Worm (Caenorhabditis elegans) whole organism, L4 larva: Measurements from ENCODE around the gene his-38.

ENCODE experiments used
- D1046.2 ChIP-seq: fragments of 200-800 bp; sonication (Bioruptor generic); IDR thresholded peaks from 2 replicates; pipeline ENCODE4 v1.3.6; 2022; ENCODE audit warnings: missing genetic modification characterization, missing compliant biosample characterization
- F26F4.8 ChIP-seq: fragments of 200-800 bp; sonication (Bioruptor generic); conservative IDR thresholded peaks from 2 replicates; pipeline ENCODE4 v1.3.6; 2022; ENCODE audit warnings: missing genetic modification characterization, missing compliant biosample characterization
- F37D6.2 ChIP-seq: sonication (generic microtip); optimal IDR thresholded peaks from 2 replicates; lab custom pipeline; 2016; ENCODE audit warnings: mild to moderate bottlenecking, missing genetic modification characterization, missing compliant biosample characterization
- F44E2.7 ChIP-seq: fragments of 200-800 bp; sonication (Bioruptor generic); IDR thresholded peaks from 2 replicates; pipeline ENCODE4 v2.1.2; 2022; ENCODE audit warnings: missing genetic modification characterization, missing compliant biosample characterization
- T20F7.1 ChIP-seq: fragments of 200-800 bp; sonication (Bioruptor generic); optimal IDR thresholded peaks from 2 replicates; lab custom pipeline; 2018; ENCODE audit warnings: mild to moderate bottlenecking, missing genetic modification characterization, missing compliant biosample characterization
- Y5F2A.4 ChIP-seq: fragments of 200-800 bp; sonication (Bioruptor generic); optimal IDR thresholded peaks from 2 replicates; lab custom pipeline; 2018; ENCODE audit warnings: mild to moderate bottlenecking, missing genetic modification characterization, missing compliant biosample characterization
- Y75B8A.6 ChIP-seq: fragments of 200-800 bp; sonication (Bioruptor generic); IDR thresholded peaks from 2 replicates; pipeline ENCODE4 v1.3.6; 2022; ENCODE audit warnings: missing genetic modification reagents, missing genetic modification characterization, missing compliant biosample characterization
- ZK546.5 ChIP-seq, 2 experiments: sonication (generic microtip); optimal IDR thresholded peaks; 2 replicates each; lab custom pipeline; 2017; ENCODE audit warnings: missing biosample characterization in 2 of 2, missing genetic modification characterization in 2 of 2
- aly-2 ChIP-seq: sonication (generic microtip); optimal IDR thresholded peaks from 2 replicates; lab custom pipeline; 2018; ENCODE audit warnings: missing biosample characterization, missing genetic modification characterization
- arid-1 ChIP-seq: fragments of 200-800 bp; sonication (Bioruptor generic); conservative IDR thresholded peaks from 2 replicates; pipeline ENCODE4 v1.3.6; 2022; ENCODE audit warnings: missing genetic modification reagents, missing genetic modification characterization, missing compliant biosample characterization
- ceh-44 ChIP-seq: fragments of 200-800 bp; sonication (Bioruptor generic); IDR thresholded peaks from 2 replicates; pipeline ENCODE4 v1.3.6; 2022; ENCODE audit warnings: missing genetic modification reagents, missing genetic modification characterization, missing compliant biosample characterization
- ceh-82 ChIP-seq: sonication (generic microtip); optimal IDR thresholded peaks from 2 replicates; lab custom pipeline; 2017; ENCODE audit warnings: missing biosample characterization, missing genetic modification characterization
- daf-16 ChIP-seq, 3 experiments: sonication (generic microtip); optimal IDR thresholded peaks; 2 replicates each; lab custom pipeline; 2016 to 2017; ENCODE audit warnings: missing genetic modification characterization in 3 of 3, missing genetic modification reagents in 3 of 3, mild to moderate bottlenecking in 2 of 3, missing compliant biosample characterization in 2 of 3, missing biosample characterization in 1 of 3, moderate library complexity in 1 of 3
- daf-19 ChIP-seq: fragments of 200-800 bp; sonication (Bioruptor generic); conservative IDR thresholded peaks from 2 replicates; pipeline ENCODE4 v1.3.6; 2022; ENCODE audit warnings: missing genetic modification characterization, missing compliant biosample characterization
- dmd-6 ChIP-seq: fragments of 200-800 bp; sonication (Bioruptor generic); IDR thresholded peaks from 2 replicates; pipeline ENCODE4 v1.3.6; 2022; ENCODE audit warnings: missing genetic modification reagents, missing genetic modification characterization, missing compliant biosample characterization
- dpl-1 ChIP-seq: fragments of 150-350 bp; optimal IDR thresholded peaks from 2 replicates; lab custom pipeline; 2014; ENCODE audit warnings: missing biosample characterization, missing genetic modification reagents, missing genetic modification characterization
- dve-1 ChIP-seq: sonication (generic microtip); optimal IDR thresholded peaks from 2 replicates; lab custom pipeline; 2017; ENCODE audit warnings: antibody characterized with exemption, mild to moderate bottlenecking, missing genetic modification characterization, missing compliant biosample characterization; ENCODE audit not compliant: insufficient read depth
- egl-27 ChIP-seq: sonication (generic microtip); optimal IDR thresholded peaks from 3 replicates; lab custom pipeline; 2017; ENCODE audit warnings: missing biosample characterization, missing genetic modification reagents, missing genetic modification characterization
- fos-1 ChIP-seq: fragments of 150-350 bp; optimal IDR thresholded peaks from 2 replicates; lab custom pipeline; 2014; ENCODE audit warnings: missing biosample characterization, missing genetic modification characterization
- hlh-11 ChIP-seq: fragments of 200-800 bp; sonication (Bioruptor generic); optimal IDR thresholded peaks from 2 replicates; lab custom pipeline; 2018; ENCODE audit warnings: mild to moderate bottlenecking, missing genetic modification characterization, missing compliant biosample characterization
- hlh-30 ChIP-seq: sonication (generic microtip); optimal IDR thresholded peaks from 2 replicates; lab custom pipeline; 2017; ENCODE audit warnings: antibody characterized with exemption, mild to moderate bottlenecking, missing genetic modification characterization, missing compliant biosample characterization; ENCODE audit not compliant: insufficient read depth
- hmg-1.1 ChIP-seq: fragments of 200-800 bp; sonication (Bioruptor generic); IDR thresholded peaks from 2 replicates; pipeline ENCODE4 v1.3.6; 2022; ENCODE audit warnings: missing genetic modification reagents, missing genetic modification characterization, missing compliant biosample characterization
- lim-7 ChIP-seq: fragments of 200-800 bp; sonication (Bioruptor generic); IDR thresholded peaks from 2 replicates; pipeline ENCODE4 v1.3.6; 2022; ENCODE audit warnings: missing genetic modification characterization, missing compliant biosample characterization
- lin-1 ChIP-seq: fragments of 200-800 bp; sonication (Bioruptor generic); IDR thresholded peaks from 2 replicates; pipeline ENCODE4 v1.3.6; 2022; ENCODE audit warnings: missing genetic modification reagents, missing genetic modification characterization, missing compliant biosample characterization
- lin-13 ChIP-seq: fragments of 150-350 bp; optimal IDR thresholded peaks from 2 replicates; lab custom pipeline; 2014; ENCODE audit warnings: missing biosample characterization, missing genetic modification reagents, missing genetic modification characterization
- lin-15B ChIP-seq: fragments of 150-350 bp; sonication (generic microtip); optimal IDR thresholded peaks from 3 replicates; lab custom pipeline; 2014; ENCODE audit warnings: missing biosample characterization, missing genetic modification characterization
- lsy-2 ChIP-seq, 2 experiments: fragments of 150-350 bp in 1 of 2; sonication (generic microtip) in 1 of 2; optimal IDR thresholded peaks; 2 replicates each; lab custom pipeline; 2014 to 2017; ENCODE audit warnings: missing biosample characterization in 2 of 2, missing genetic modification characterization in 2 of 2
- mdl-1 ChIP-seq, 2 experiments: fragments of 150-350 bp in 1 of 2; sonication (generic microtip) in 1 of 2; optimal IDR thresholded peaks; 2 replicates each; lab custom pipeline; 2014 to 2017; ENCODE audit warnings: missing biosample characterization in 2 of 2, missing genetic modification characterization in 2 of 2
- mep-1 ChIP-seq: fragments of 150-350 bp; sonication (generic microtip); optimal IDR thresholded peaks from 3 replicates; lab custom pipeline; 2014; ENCODE audit warnings: missing biosample characterization, missing genetic modification characterization
- mes-2 ChIP-seq: sonication (generic microtip); optimal IDR thresholded peaks from 2 replicates; lab custom pipeline; 2016; ENCODE audit warnings: missing genotype, mild to moderate bottlenecking, missing genetic modification characterization, missing compliant biosample characterization; ENCODE audit not compliant: poor library complexity, severe bottlenecking
- mxl-3 ChIP-seq: fragments of 200-800 bp; sonication (Bioruptor generic); optimal IDR thresholded peaks from 2 replicates; lab custom pipeline; 2018; ENCODE audit warnings: mild to moderate bottlenecking, missing genetic modification characterization, missing compliant biosample characterization
- nhr-102 ChIP-seq: sonication (generic microtip); optimal IDR thresholded peaks from 2 replicates; lab custom pipeline; 2016; ENCODE audit warnings: mild to moderate bottlenecking, missing genetic modification characterization, moderate library complexity, missing compliant biosample characterization
- nhr-25 ChIP-seq: sonication (generic microtip); optimal IDR thresholded peaks from 2 replicates; lab custom pipeline; 2017; ENCODE audit warnings: missing genetic modification characterization, mild to moderate bottlenecking, missing compliant biosample characterization, antibody characterized with exemption, moderate library complexity, borderline replicate concordance; ENCODE audit not compliant: insufficient read depth
- nhr-28 ChIP-seq: fragments of 150-350 bp; optimal IDR thresholded peaks from 2 replicates; lab custom pipeline; 2014; ENCODE audit warnings: missing biosample characterization, missing genetic modification characterization
- php-3 ChIP-seq: fragments of 200-800 bp; sonication (Bioruptor generic); IDR thresholded peaks from 2 replicates; pipeline ENCODE4 v1.3.6; 2022; ENCODE audit warnings: missing genetic modification reagents, missing genetic modification characterization, missing compliant biosample characterization
- pqm-1 ChIP-seq: sonication (generic microtip); optimal IDR thresholded peaks from 2 replicates; lab custom pipeline; 2017; ENCODE audit warnings: missing biosample characterization, missing genetic modification characterization
- spr-1 ChIP-seq: sonication (generic microtip); optimal IDR thresholded peaks from 2 replicates; lab custom pipeline; 2016; ENCODE audit warnings: mild to moderate bottlenecking, missing genetic modification characterization, missing compliant biosample characterization
- tra-1 ChIP-seq: fragments of 200-800 bp; sonication (Bioruptor generic); IDR thresholded peaks from 2 replicates; pipeline ENCODE4 v1.3.6; 2022; ENCODE audit warnings: missing genetic modification reagents, missing genetic modification characterization, missing compliant biosample characterization
- unc-130 ChIP-seq: sonication (generic microtip); optimal IDR thresholded peaks from 2 replicates; lab custom pipeline; 2016; ENCODE audit warnings: missing genetic modification reagents, missing genetic modification characterization, missing compliant biosample characterization
- unc-62 ChIP-seq, 3 experiments: fragments of 150-350 bp in 1 of 3; sonication (generic microtip); optimal IDR thresholded peaks in 2 of 3; peaks in 1 of 3; 1 replicate in 1 of 3; 2 replicates in 2 of 3; lab custom pipeline; 2014 to 2017; ENCODE audit warnings: missing biosample characterization in 3 of 3, missing genetic modification characterization in 3 of 3, missing genetic modification reagents in 3 of 3, missing genotype in 1 of 3
- vab-7 ChIP-seq: fragments of 200-800 bp; sonication (Bioruptor generic); IDR thresholded peaks from 2 replicates; pipeline ENCODE4 v1.3.6; 2022; ENCODE audit warnings: missing genetic modification reagents, missing genetic modification characterization, missing compliant biosample characterization
- zfp-3 ChIP-seq: fragments of 200-800 bp; sonication (Bioruptor generic); conservative IDR thresholded peaks from 2 replicates; pipeline ENCODE4 v1.3.6; 2022; ENCODE audit warnings: missing genetic modification reagents, missing genetic modification characterization, missing compliant biosample characterization

Gene his-38

DNA sequence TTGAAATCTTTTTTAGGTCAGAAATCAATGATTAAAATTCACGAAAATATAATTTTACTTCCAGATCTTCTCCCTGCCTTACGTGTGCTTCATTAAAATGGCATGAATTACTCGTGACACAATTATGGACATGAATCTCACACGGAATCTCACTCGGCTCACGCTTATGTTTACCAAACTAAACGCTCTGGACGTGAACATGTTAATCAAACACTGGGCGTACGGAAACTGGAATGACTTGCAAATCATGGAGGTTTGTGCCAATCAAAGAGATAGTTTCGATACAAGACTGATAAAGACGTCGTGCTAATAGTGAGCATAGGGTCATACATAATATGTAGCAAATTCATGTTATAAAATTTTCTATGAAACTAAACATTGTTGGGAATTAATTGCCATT is 4.9 kb upstream of the his-38 start:
- TF ChIP-seq dmd-6 (GFP tag; lab: Robert Waterston, UW) (peak; percentile 22; the same call in 1 of the 2 replicates), hlh-30 (tag; lab: Kevin White, UChicago) (peak; percentile 30), daf-16 (GFP tag; optimal IDR thresholded peaks at IDR 0.05; lab: Kevin White, UChicago) (no peak), daf-16 (tag; optimal IDR thresholded peaks at IDR 0.05; lab: Kevin White, UChicago) (peak; percentile 36), mep-1 (tag; lab: Kevin White, UChicago) (peak; percentile 20), aly-2 (tag; lab: Kevin White, UChicago) (no peak), hmg-1.1 (GFP tag; lab: Robert Waterston, UW) (no peak), unc-130 (GFP tag; lab: Kevin White, UChicago) (no peak), lim-7 (GFP tag; lab: Robert Waterston, UW) (no peak), dve-1 (peak; percentile 57), pqm-1 (peak; percentile 25), hlh-11 (tag; lab: Kevin White, UChicago) (peak; percentile 29), nhr-102 (tag; lab: Kevin White, UChicago) (peak; percentile 3)

DNA sequence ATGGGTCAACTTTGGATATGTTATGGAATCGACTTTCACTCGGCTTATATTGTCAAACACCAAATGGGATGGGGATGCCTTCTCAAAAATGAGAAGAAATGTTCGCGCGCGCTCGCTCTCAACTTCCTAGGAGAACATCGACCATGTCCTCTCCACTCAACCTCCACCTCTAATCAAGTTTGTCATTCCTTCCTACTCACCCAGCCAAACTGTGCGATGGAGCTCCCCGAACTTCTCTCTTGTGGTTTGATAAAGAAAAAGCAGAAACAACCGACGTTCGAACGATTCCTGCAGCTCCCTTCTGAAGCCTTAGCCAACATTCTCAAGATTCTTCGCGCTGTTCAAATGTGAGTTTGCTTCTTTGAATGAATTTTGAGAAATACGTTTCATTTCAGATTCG is 3.6 kb upstream of the his-38 start:
- TF ChIP-seq daf-19 (GFP tag; lab: Robert Waterston, UW) (no peak), D1046.2 (GFP tag; lab: Robert Waterston, UW) (no peak), unc-62 (GFP tag; optimal IDR thresholded peaks at IDR 0.05 in 1 of 2; lab: Kevin White, UChicago) (peak in 1 of 2 experiments; percentile 93), unc-62 (tag; optimal IDR thresholded peaks at IDR 0.05; lab: Kevin White, UChicago) (no peak), F37D6.2 (tag; lab: Kevin White, UChicago) (no peak)

DNA sequence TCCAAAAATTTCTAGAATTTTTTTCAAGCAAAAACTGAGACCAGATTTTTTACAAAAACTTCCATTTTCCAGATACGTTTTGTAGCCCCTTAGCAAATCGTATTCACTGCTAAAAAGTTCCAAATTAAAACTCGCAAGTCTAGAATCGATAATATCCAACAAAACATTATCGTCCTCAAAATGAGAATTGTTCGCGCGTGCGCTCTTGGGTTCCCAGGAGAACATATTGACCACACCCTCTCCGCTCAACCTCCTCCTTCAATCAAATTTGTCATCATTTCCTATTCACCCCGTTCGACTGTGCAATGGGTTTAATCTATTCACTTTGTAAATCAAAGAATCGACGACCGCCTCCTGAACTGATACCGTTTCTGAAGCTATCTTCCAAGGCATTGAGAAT is 2.2 kb upstream of the his-38 start:
- no peak for TF ChIP-seq ceh-82 (tag; lab: Kevin White, UChicago)
- TF ChIP-seq lin-15B, result no peak
- no peak for TF ChIP-seq ZK546.5 (tag; optimal IDR thresholded peaks at IDR 0.05; lab: Kevin White, UChicago)
- TF ChIP-seq lin-1 (GFP tag; lab: Robert Waterston, UW), result no peak
- no peak for TF ChIP-seq ceh-44 (GFP tag; lab: Robert Waterston, UW)
- no peak for TF ChIP-seq lin-13
- TF ChIP-seq F44E2.7 (GFP tag; lab: Robert Waterston, UW), result no peak
- TF ChIP-seq Y5F2A.4 (GFP tag; lab: Kevin White, UChicago), result no peak
- TF ChIP-seq egl-27 (tag; lab: Kevin White, UChicago), result no peak
- no peak for TF ChIP-seq zfp-3 (GFP tag; lab: Robert Waterston, UW)
- no peak for TF ChIP-seq F37D6.2 (tag; lab: Kevin White, UChicago)
- TF ChIP-seq dpl-1 (GFP tag; lab: Kevin White, UChicago), result no peak
- no peak for TF ChIP-seq Y75B8A.6 (GFP tag; lab: Robert Waterston, UW)
- TF ChIP-seq mes-2 (tag; lab: Kevin White, UChicago), result no peak
- TF ChIP-seq hlh-11 (tag; lab: Kevin White, UChicago), result no peak
- no peak for TF ChIP-seq D1046.2 (GFP tag; lab: Robert Waterston, UW)
- no peak for TF ChIP-seq vab-7 (GFP tag; lab: Robert Waterston, UW)

DNA sequence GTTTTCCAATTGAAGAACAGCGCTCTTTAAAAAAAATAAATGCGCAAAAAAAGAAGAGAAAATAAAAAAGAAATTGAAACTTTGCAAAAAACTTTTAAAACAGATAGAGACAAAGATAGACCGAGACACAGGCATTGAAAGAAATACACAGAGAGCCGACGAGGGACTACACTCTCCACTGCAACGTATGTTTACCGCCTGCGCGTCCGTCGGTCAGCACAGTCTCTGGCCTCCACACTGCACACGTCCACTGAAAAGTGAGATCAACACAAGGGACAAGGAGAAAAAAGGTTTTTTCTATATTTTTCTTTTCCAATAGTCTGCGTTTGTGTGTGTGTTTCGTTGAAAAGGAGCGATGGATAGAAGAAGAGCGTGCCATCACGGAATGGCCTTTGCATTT is 3.2 kb downstream of the his-38 start:
- TF ChIP-seq hmg-1.1 (GFP tag; lab: Robert Waterston, UW), result peak; percentile 66
- TF ChIP-seq nhr-25, result peak; percentile 60
- no peak for TF ChIP-seq pqm-1
- peak; percentile 81 for TF ChIP-seq hlh-11 (tag; lab: Kevin White, UChicago)
- peak; percentile 69 for TF ChIP-seq mxl-3 (GFP tag; lab: Kevin White, UChicago)
- TF ChIP-seq arid-1 (GFP tag; lab: Robert Waterston, UW), result no peak
- no peak for TF ChIP-seq T20F7.1 (GFP tag; lab: Kevin White, UChicago)
- TF ChIP-seq spr-1 (tag; lab: Kevin White, UChicago), result no peak
- TF ChIP-seq mep-1 (tag; lab: Kevin White, UChicago), result peak; percentile 80
- peak; percentile 53 for TF ChIP-seq hlh-30 (tag; lab: Kevin White, UChicago)
- TF ChIP-seq lin-1 (GFP tag; lab: Robert Waterston, UW), result no peak
- TF ChIP-seq nhr-28 (tag; lab: Kevin White, UChicago), result peak; percentile 93
- peak; percentile 68; the same call in 1 of the 2 replicates for TF ChIP-seq tra-1 (GFP tag; lab: Robert Waterston, UW)
- TF ChIP-seq mes-2 (tag; lab: Kevin White, UChicago), result peak; percentile 53
- TF ChIP-seq lim-7 (GFP tag; lab: Robert Waterston, UW), result no peak
- TF ChIP-seq F26F4.8 (GFP tag; lab: Robert Waterston, UW), result no peak
- no peak for TF ChIP-seq aly-2 (tag; lab: Kevin White, UChicago)
- TF ChIP-seq lsy-2 (tag; optimal IDR thresholded peaks at IDR 0.05; lab: Kevin White, UChicago), result peak; percentile 16 to 65
- no peak for TF ChIP-seq php-3 (GFP tag; lab: Robert Waterston, UW)
- TF ChIP-seq fos-1 (tag; lab: Kevin White, UChicago), result no peak
- peak; percentile 31 to 60 for TF ChIP-seq mdl-1 (tag; optimal IDR thresholded peaks at IDR 0.05; lab: Kevin White, UChicago)
